Worm (Caenorhabditis elegans) whole organism, L3 larva: ENCODE measurements around the gene pdha-1.

Experiments used
- R02D3.7 ChIP-seq: fragments of 150-350 bp; optimal IDR thresholded peaks from 2 replicates; lab custom pipeline; 2014; ENCODE audit warnings: missing biosample characterization, missing genetic modification characterization
- ZK546.5 ChIP-seq: sonication (generic microtip); optimal IDR thresholded peaks from 2 replicates; lab custom pipeline; 2017; ENCODE audit warnings: missing biosample characterization, missing genetic modification characterization
- aly-2 ChIP-seq: fragments of 150-350 bp; optimal IDR thresholded peaks from 2 replicates; lab custom pipeline; 2014; ENCODE audit warnings: missing biosample characterization, missing genetic modification characterization
- ama-1 ChIP-seq: fragments of 150-350 bp; optimal IDR thresholded peaks from 2 replicates; lab custom pipeline; 2018
- ceh-9 ChIP-seq: sonication (generic microtip); optimal IDR thresholded peaks from 2 replicates; lab custom pipeline; 2018; ENCODE audit warnings: missing biosample characterization, missing genetic modification characterization
- daf-12 ChIP-seq: fragments of 150-350 bp; optimal IDR thresholded peaks from 2 replicates; lab custom pipeline; 2014; ENCODE audit warnings: missing biosample characterization, missing genetic modification reagents, missing genetic modification characterization
- egl-27 ChIP-seq: sonication (generic microtip); optimal IDR thresholded peaks from 4 replicates; lab custom pipeline; 2017; ENCODE audit warnings: missing biosample characterization, missing genetic modification reagents, missing genetic modification characterization
- egl-5 ChIP-seq: fragments of 150-350 bp; optimal IDR thresholded peaks from 2 replicates; lab custom pipeline; 2017; ENCODE audit warnings: missing biosample characterization, missing genetic modification reagents, missing genetic modification characterization, inconsistent platforms
- elt-2 ChIP-seq: sonication (generic microtip); optimal IDR thresholded peaks from 2 replicates; lab custom pipeline; 2016; ENCODE audit warnings: missing genetic modification reagents, mild to moderate bottlenecking, missing genetic modification characterization, missing compliant biosample characterization
- elt-3 ChIP-seq, 3 experiments: fragments of 150-350 bp in 1 of 3; sonication (generic microtip) in 2 of 3; optimal IDR thresholded peaks; 2 replicates in 2 of 3; 4 replicates in 1 of 3; lab custom pipeline; 2014 to 2017; ENCODE audit warnings: missing biosample characterization in 3 of 3, missing genetic modification characterization in 3 of 3
- eor-1 ChIP-seq, 2 experiments: fragments of 150-350 bp; optimal IDR thresholded peaks; 2 replicates each; lab custom pipeline; 2014 to 2018; ENCODE audit warnings: missing biosample characterization in 2 of 2, missing genetic modification characterization in 2 of 2
- fkh-2 ChIP-seq: fragments of 150-350 bp; optimal IDR thresholded peaks from 2 replicates; lab custom pipeline; 2014; ENCODE audit warnings: missing biosample characterization, missing genetic modification reagents, missing genetic modification characterization
- jun-1 ChIP-seq: fragments of 150-350 bp; optimal IDR thresholded peaks from 2 replicates; lab custom pipeline; 2014; ENCODE audit warnings: missing biosample characterization, missing genetic modification reagents, missing genetic modification characterization
- lin-15B ChIP-seq: fragments of 150-350 bp; optimal IDR thresholded peaks from 2 replicates; lab custom pipeline; 2014; ENCODE audit warnings: missing biosample characterization, missing genetic modification characterization
- lin-39 ChIP-seq: fragments of 150-350 bp; optimal IDR thresholded peaks from 2 replicates; lab custom pipeline; 2018; ENCODE audit warnings: missing biosample characterization, missing genetic modification reagents, missing genetic modification characterization
- mdl-1 ChIP-seq: fragments of 150-350 bp; optimal IDR thresholded peaks from 2 replicates; lab custom pipeline; 2014; ENCODE audit warnings: missing biosample characterization, missing genetic modification characterization
- mml-1 ChIP-seq: fragments of 150-350 bp; sonication (generic microtip); optimal IDR thresholded peaks from 3 replicates; lab custom pipeline; 2014; ENCODE audit warnings: missing biosample characterization, missing genetic modification characterization
- nfya-1 ChIP-seq: sonication (generic microtip); optimal IDR thresholded peaks from 2 replicates; lab custom pipeline; 2017; ENCODE audit warnings: missing genetic modification characterization, mild to moderate bottlenecking, missing compliant biosample characterization, antibody characterized with exemption, moderate library complexity; ENCODE audit not compliant: insufficient read depth
- nhr-12 ChIP-seq: fragments of 150-350 bp; optimal IDR thresholded peaks from 2 replicates; lab custom pipeline; 2014; ENCODE audit warnings: missing biosample characterization, missing genetic modification characterization
- nhr-23 ChIP-seq: fragments of 150-350 bp; optimal IDR thresholded peaks from 2 replicates; lab custom pipeline; 2014; ENCODE audit warnings: missing biosample characterization, missing genetic modification reagents, missing genetic modification characterization
- nhr-237 ChIP-seq: fragments of 150-350 bp; optimal IDR thresholded peaks from 2 replicates; lab custom pipeline; 2014; ENCODE audit warnings: missing biosample characterization, missing genetic modification characterization
- nhr-25 ChIP-seq: sonication (generic microtip); optimal IDR thresholded peaks from 2 replicates; lab custom pipeline; 2017; ENCODE audit warnings: missing biosample characterization, missing genetic modification characterization
- nhr-43 ChIP-seq: sonication (generic microtip); optimal IDR thresholded peaks from 2 replicates; lab custom pipeline; 2016; ENCODE audit warnings: mild to moderate bottlenecking, missing genetic modification characterization, missing compliant biosample characterization; ENCODE audit not compliant: poor library complexity, severe bottlenecking
- nhr-67 ChIP-seq: fragments of 150-350 bp; optimal IDR thresholded peaks from 2 replicates; lab custom pipeline; 2014; ENCODE audit warnings: missing biosample characterization, missing genetic modification characterization
- nhr-77 ChIP-seq: fragments of 150-350 bp; optimal IDR thresholded peaks from 2 replicates; lab custom pipeline; 2014; ENCODE audit warnings: missing biosample characterization, missing genetic modification characterization
- pha-4 ChIP-seq: fragments of 150-350 bp; optimal IDR thresholded peaks from 2 replicates; lab custom pipeline; 2014; ENCODE audit warnings: missing biosample characterization, missing genetic modification reagents, missing genetic modification characterization
- pqm-1 ChIP-seq: fragments of 150-350 bp; optimal IDR thresholded peaks from 2 replicates; lab custom pipeline; 2017; ENCODE audit warnings: missing biosample characterization, missing genetic modification characterization, inconsistent platforms
- sea-2 ChIP-seq: fragments of 150-350 bp; sonication (generic microtip); optimal IDR thresholded peaks from 4 replicates; lab custom pipeline; 2014; ENCODE audit warnings: missing biosample characterization, missing genetic modification reagents, missing genetic modification characterization
- skn-1 ChIP-seq: fragments of 150-350 bp; optimal IDR thresholded peaks from 2 replicates; lab custom pipeline; 2014; ENCODE audit warnings: missing biosample characterization, missing genetic modification characterization
- snpc-4 ChIP-seq: fragments of 150-350 bp; optimal IDR thresholded peaks from 2 replicates; lab custom pipeline; 2014; ENCODE audit warnings: missing biosample characterization, missing genetic modification characterization
- tbx-2 ChIP-seq: sonication (generic microtip); optimal IDR thresholded peaks from 2 replicates; lab custom pipeline; 2016; ENCODE audit warnings: mild to moderate bottlenecking, missing genetic modification characterization, missing compliant biosample characterization
- unc-39 ChIP-seq: sonication (generic microtip); optimal IDR thresholded peaks from 4 replicates; lab custom pipeline; 2017; ENCODE audit warnings: missing biosample characterization, missing genetic modification characterization
- unc-62 ChIP-seq: fragments of 150-350 bp; sonication (generic microtip); optimal IDR thresholded peaks from 4 replicates; lab custom pipeline; 2014; ENCODE audit warnings: missing biosample characterization, missing genetic modification reagents, missing genetic modification characterization
- zag-1 ChIP-seq: fragments of 150-350 bp; optimal IDR thresholded peaks from 2 replicates; lab custom pipeline; 2014; ENCODE audit warnings: missing biosample characterization, missing genetic modification characterization
- ztf-11 ChIP-seq: fragments of 150-350 bp; optimal IDR thresholded peaks from 2 replicates; lab custom pipeline; 2014; ENCODE audit warnings: missing biosample characterization, missing genetic modification characterization

pdha-1 gene

DNA sequence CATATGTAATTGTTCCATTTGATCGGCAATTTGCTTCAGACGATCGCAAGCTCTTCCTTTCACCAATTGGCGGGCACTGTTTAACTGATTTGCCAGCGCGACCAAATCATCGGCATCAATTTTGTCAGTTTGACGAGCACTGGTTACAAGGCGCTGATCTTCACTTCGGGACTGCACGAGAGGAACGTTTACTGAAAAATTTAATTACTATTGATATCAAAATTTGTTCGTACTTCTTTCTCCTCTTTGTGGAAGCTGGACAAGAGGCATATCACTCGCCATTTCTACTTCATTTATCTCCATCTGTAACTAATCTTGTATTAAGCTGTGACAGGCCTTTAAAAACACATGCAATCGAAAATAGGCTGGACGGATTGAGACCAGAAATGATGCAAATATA is 28.2 kb upstream of the pdha-1 start, which contains the start of gene C08B11.9:
C08B11.9 (minus strand) TSS at position 307 of the 400 bp plus-strand sequence.
- TF ChIP-seq unc-39 (tag; lab: Kevin White, UChicago) (no peak), R02D3.7 (tag; lab: Kevin White, UChicago) (no peak), nhr-237 (tag; lab: Kevin White, UChicago) (no peak), pha-4 (tag; lab: Kevin White, UChicago) (no peak), zag-1 (tag; lab: Kevin White, UChicago) (no peak), eor-1 (tag; optimal IDR thresholded peaks at IDR 0.05; lab: Kevin White, UChicago) (no peak), elt-2 (tag; lab: Kevin White, UChicago) (no peak), egl-27 (no peak), mdl-1 (tag; lab: Kevin White, UChicago) (no peak), mml-1 (tag; lab: Kevin White, UChicago) (no peak), aly-2 (tag; lab: Kevin White, UChicago) (no peak), unc-62 (GFP tag; lab: Kevin White, UChicago) (no peak), nhr-12 (tag; lab: Kevin White, UChicago) (no peak), nfya-1 (tag; lab: Kevin White, UChicago) (no peak), nhr-25 (no peak), skn-1 (tag; lab: Kevin White, UChicago) (no peak), ztf-11 (tag; lab: Kevin White, UChicago) (no peak), nhr-67 (no peak)

DNA sequence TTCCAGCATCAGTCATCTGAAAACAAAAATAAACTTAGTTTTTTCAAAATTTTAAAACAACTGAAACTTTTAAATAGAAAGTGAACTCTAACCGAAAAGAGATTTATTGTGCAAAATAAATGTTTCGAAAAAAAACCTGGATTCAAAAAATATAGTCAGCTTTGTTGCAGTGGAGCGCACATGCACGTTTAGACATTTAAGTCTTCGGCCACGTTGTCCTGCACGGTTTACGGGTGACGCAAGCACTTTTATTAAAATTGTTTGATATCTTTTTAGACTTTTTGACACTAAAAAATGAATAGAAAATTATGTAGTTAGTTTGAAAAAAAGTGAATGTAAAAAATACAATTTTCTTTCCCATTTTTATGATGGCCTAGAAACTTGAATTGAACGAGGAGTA is 26.7 kb upstream of the pdha-1 start, which contains the start of the genes ubh-4 and algn-6:
ubh-4 (minus strand) TSS at position 182 of the 400 bp plus-strand sequence.
algn-6 (plus strand) TSS at position 387 of the 400 bp plus-strand sequence.
- TF ChIP-seq unc-39 (tag; lab: Kevin White, UChicago) (no peak), elt-2 (tag; lab: Kevin White, UChicago) (peak; percentile 34), nhr-43 (tag; lab: Kevin White, UChicago) (peak; percentile 75), nhr-25 (peak; percentile 43), nhr-23 (peak; percentile 50), snpc-4 (tag; lab: Kevin White, UChicago) (peak; percentile 75), nfya-1 (tag; lab: Kevin White, UChicago) (peak; percentile 72), lin-15B (tag; lab: Kevin White, UChicago) (peak; percentile 89), pqm-1 (tag; lab: Kevin White, UChicago) (peak; percentile 15), aly-2 (tag; lab: Kevin White, UChicago) (no peak), pha-4 (tag; lab: Kevin White, UChicago) (peak; percentile 78)

DNA sequence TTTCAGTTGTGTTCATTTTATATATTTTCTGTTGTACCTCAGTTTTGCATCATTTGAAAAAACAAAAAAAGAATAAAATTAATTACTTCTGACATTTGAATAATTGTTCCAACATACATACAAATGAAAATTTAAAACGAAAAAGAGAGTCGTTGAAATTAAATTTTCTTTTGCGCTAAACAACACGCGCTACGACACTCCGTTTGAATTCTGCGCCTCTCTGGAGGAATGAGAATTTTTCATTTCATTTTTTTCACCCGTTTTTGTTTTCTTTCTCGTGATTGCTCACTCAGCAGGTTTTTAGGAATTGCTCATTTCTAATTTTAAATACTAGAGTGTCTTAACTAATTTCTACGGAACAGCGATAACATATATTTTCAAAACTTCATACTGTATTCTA is 24.4 kb upstream of the pdha-1 start:
- TF ChIP-seq nhr-23 (peak; percentile 28), egl-5 (tag; lab: Kevin White, UChicago) (peak; percentile 26), daf-12 (tag; lab: Kevin White, UChicago) (no peak), unc-62 (GFP tag; lab: Kevin White, UChicago) (no peak), unc-39 (tag; lab: Kevin White, UChicago) (no peak), nfya-1 (tag; lab: Kevin White, UChicago) (peak; percentile 53), egl-27 (no peak), snpc-4 (tag; lab: Kevin White, UChicago) (peak; percentile 29), jun-1 (tag; lab: Kevin White, UChicago) (no peak), elt-2 (tag; lab: Kevin White, UChicago) (no peak), tbx-2 (tag; lab: Kevin White, UChicago) (no peak), pha-4 (tag; lab: Kevin White, UChicago) (peak; percentile 79), ceh-9 (no peak), lin-15B (tag; lab: Kevin White, UChicago) (peak; percentile 84), nhr-67 (no peak)

DNA sequence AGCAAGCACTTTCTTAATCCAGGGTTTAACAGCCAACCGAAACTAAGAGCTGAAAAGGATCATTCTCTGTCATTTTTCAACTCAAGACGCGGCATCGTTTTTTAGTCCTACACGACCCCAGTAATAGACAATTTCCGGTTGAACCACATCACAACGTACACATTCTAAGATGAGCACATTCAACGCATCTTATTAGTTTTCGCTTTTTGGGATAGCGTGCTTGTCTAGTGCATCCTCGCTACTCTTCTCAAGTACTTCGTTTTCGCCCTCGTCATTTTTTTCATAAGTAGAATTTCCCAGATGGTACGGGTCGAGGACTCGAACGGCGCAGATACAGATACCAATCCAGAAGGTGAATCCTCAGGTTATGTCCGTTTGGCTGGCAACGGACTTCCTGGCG is 23.8 kb upstream of the pdha-1 start, which contains the start of gene T05H10.1:
T05H10.1 (plus strand) TSS at position 301 of the 400 bp plus-strand sequence.
- TF ChIP-seq ceh-9: no peak
- no peak for TF ChIP-seq ama-1 (lab: Kevin White, UChicago)
- TF ChIP-seq lin-39: peak; percentile 36
- no peak for TF ChIP-seq mdl-1 (tag; lab: Kevin White, UChicago)
- TF ChIP-seq fkh-2 (tag; lab: Kevin White, UChicago): no peak
- TF ChIP-seq nhr-77 (tag; lab: Kevin White, UChicago): no peak

DNA sequence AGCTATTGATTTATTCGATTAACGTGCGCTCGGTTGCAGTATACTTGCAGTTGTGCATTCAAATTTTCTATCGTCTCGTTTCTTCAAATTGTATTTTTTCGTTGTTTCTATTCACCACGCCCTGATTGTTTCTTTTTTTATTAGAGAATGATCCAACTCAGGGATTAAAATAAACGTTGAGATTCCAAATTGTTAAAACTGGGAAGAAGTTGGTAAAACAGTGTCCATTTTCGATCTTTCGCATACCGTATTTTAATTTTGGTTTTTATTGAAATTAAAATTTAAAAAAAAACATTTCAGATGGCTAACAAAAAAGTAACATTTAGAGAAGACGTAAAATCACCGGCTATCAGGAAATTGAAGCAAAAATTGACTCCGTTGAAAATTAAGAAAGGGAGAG is 18.8 kb upstream of the pdha-1 start, which contains the start of gene apn-1:
apn-1 (plus strand) TSS at position 301 of the 400 bp plus-strand sequence.
- TF ChIP-seq ZK546.5 (tag; lab: Kevin White, UChicago): no peak
- no peak for TF ChIP-seq elt-3 (tag; optimal IDR thresholded peaks at IDR 0.05; lab: Kevin White, UChicago)
- TF ChIP-seq elt-2 (tag; lab: Kevin White, UChicago): no peak
- TF ChIP-seq nhr-67: no peak
- no peak for TF ChIP-seq sea-2 (GFP tag; lab: Kevin White, UChicago)
